Fruit fly (Drosophila melanogaster) whole organism, embryonic: ENCODE measurements around the gene Use1.
A peak's percentile ranks its signal among the peaks of the same experiment; 100 is the strongest.

Experiments used
- Adf1 ChIP-seq: fragments of 200-800 bp; sonication (Bioruptor generic); IDR thresholded peaks from 2 replicates; pipeline ENCODE4 v1.3.6; 2022; ENCODE audit warnings: missing biosample characterization, missing genetic modification characterization
- CG10274 ChIP-seq: fragments of 200-800 bp; sonication (Bioruptor generic); optimal IDR thresholded peaks from 3 replicates; lab custom pipeline; 2017; ENCODE audit warnings: missing biosample characterization, mild to moderate bottlenecking, missing genetic modification characterization
- CG12769 ChIP-seq: fragments of 200-800 bp; sonication (Bioruptor generic); optimal IDR thresholded peaks from 2 replicates; lab custom pipeline; 2019; ENCODE audit warnings: missing biosample characterization, mild to moderate bottlenecking, missing genetic modification characterization, moderate library complexity
- CG16779 ChIP-seq: fragments of 200-800 bp; sonication (Bioruptor generic); IDR thresholded peaks from 2 replicates; pipeline ENCODE4 v1.3.6; 2022; ENCODE audit warnings: missing biosample characterization, missing genetic modification characterization
- CG16863 ChIP-seq: fragments of 200-800 bp; sonication (Bioruptor generic); optimal IDR thresholded peaks from 3 replicates; lab custom pipeline; 2016; ENCODE audit warnings: missing biosample characterization, missing genetic modification characterization
- CG17385 ChIP-seq: fragments of 200-800 bp; sonication (Bioruptor generic); optimal IDR thresholded peaks from 3 replicates; lab custom pipeline; 2018; ENCODE audit warnings: missing biosample characterization, mild to moderate bottlenecking, missing genetic modification characterization
- CG17612 ChIP-seq: fragments of 200-800 bp; sonication (Bioruptor generic); IDR thresholded peaks from 2 replicates; pipeline ENCODE4 v1.3.6; 2022; ENCODE audit warnings: missing biosample characterization, missing genetic modification characterization
- CG17802 ChIP-seq: fragments of 200-800 bp; sonication (Bioruptor generic); optimal IDR thresholded peaks from 2 replicates; lab custom pipeline; 2018; ENCODE audit warnings: missing biosample characterization, mild to moderate bottlenecking, missing genetic modification characterization, moderate library complexity
- CG1792 ChIP-seq: fragments of 200-800 bp; sonication (Bioruptor generic); optimal IDR thresholded peaks from 2 replicates; lab custom pipeline; 2016; ENCODE audit warnings: missing biosample characterization, missing genetic modification characterization
- CG18262 ChIP-seq: fragments of 200-800 bp; optimal IDR thresholded peaks from 3 replicates; lab custom pipeline; 2019; ENCODE audit warnings: missing biosample characterization, mild to moderate bottlenecking, missing genetic modification characterization, moderate library complexity
- CG1832 ChIP-seq: fragments of 200-800 bp; sonication (Bioruptor generic); optimal IDR thresholded peaks from 2 replicates; lab custom pipeline; 2017; ENCODE audit warnings: missing biosample characterization, mild to moderate bottlenecking, missing genetic modification characterization, inconsistent platforms
- CG2678 ChIP-seq: fragments of 200-800 bp; sonication (Bioruptor generic); optimal IDR thresholded peaks from 3 replicates; lab custom pipeline; 2019; ENCODE audit warnings: missing biosample characterization, mild to moderate bottlenecking, missing genetic modification characterization, moderate library complexity
- CG34224 ChIP-seq: fragments of 200-800 bp; sonication (Bioruptor generic); IDR thresholded peaks from 3 replicates; pipeline ENCODE4 v1.3.6; 2022; ENCODE audit warnings: missing biosample characterization, missing genetic modification characterization; ENCODE audit not compliant: partially characterized antibody
- CG6854 ChIP-seq: fragments of 200-800 bp; sonication (Bioruptor generic); optimal IDR thresholded peaks from 3 replicates; lab custom pipeline; 2017; ENCODE audit warnings: missing biosample characterization, mild to moderate bottlenecking, missing genetic modification characterization
- CG7372 ChIP-seq: fragments of 200-800 bp; sonication (Bioruptor generic); IDR thresholded peaks from 2 replicates; pipeline ENCODE4 v1.3.6; 2022; ENCODE audit warnings: missing biosample characterization, missing genetic modification characterization
- CG7786 ChIP-seq: fragments of 200-800 bp; sonication (Bioruptor generic); optimal IDR thresholded peaks from 2 replicates; lab custom pipeline; 2016; ENCODE audit warnings: missing biosample characterization, missing genetic modification characterization
- CG8089 ChIP-seq: fragments of 200-800 bp; sonication (Bioruptor generic); optimal IDR thresholded peaks from 3 replicates; lab custom pipeline; 2016; ENCODE audit warnings: missing biosample characterization, missing genetic modification characterization
- CG8765 ChIP-seq: fragments of 200-800 bp; sonication (Bioruptor generic); IDR thresholded peaks from 2 replicates; pipeline ENCODE4 v1.3.6; 2022; ENCODE audit warnings: missing biosample characterization, missing genetic modification characterization
- Dad ChIP-seq: fragments of 200-800 bp; sonication (Bioruptor generic); optimal IDR thresholded peaks from 3 replicates; lab custom pipeline; 2016; ENCODE audit warnings: missing biosample characterization, missing genetic modification characterization
- HLHmδ ChIP-seq: fragments of 200-800 bp; sonication (Bioruptor generic); optimal IDR thresholded peaks from 2 replicates; lab custom pipeline; 2018; ENCODE audit warnings: missing biosample characterization, mild to moderate bottlenecking, missing genetic modification characterization, moderate library complexity
- Hr51 ChIP-seq, 2 experiments: fragments of 200-800 bp; sonication (Bioruptor generic); optimal IDR thresholded peaks; 2 replicates in 1 of 2; 3 replicates in 1 of 2; lab custom pipeline; 2016 to 2018; ENCODE audit warnings: missing biosample characterization in 2 of 2, missing genetic modification characterization in 2 of 2, mild to moderate bottlenecking in 1 of 2, moderate library complexity in 1 of 2
- Hr78 ChIP-seq, 2 experiments: fragments of 200-800 bp in 1 of 2; fragments of >200 bp in 1 of 2; sonication (Bioruptor generic) in 1 of 2; optimal IDR thresholded peaks; 2 replicates each; lab custom pipeline; 2017 to 2019; ENCODE audit warnings: missing biosample characterization in 2 of 2, missing genetic modification characterization in 2 of 2, mild to moderate bottlenecking in 1 of 2, moderate library complexity in 1 of 2
- Med ChIP-seq: fragments of 200-800 bp; sonication (Bioruptor generic); peaks from one replicate; lab custom pipeline; 2016; ENCODE audit warnings: missing biosample characterization, missing genetic modification characterization, mild to moderate bottlenecking, inconsistent platforms, moderate library complexity
- NK7.1 ChIP-seq: fragments of 200-800 bp; sonication (Bioruptor generic); optimal IDR thresholded peaks from 3 replicates; lab custom pipeline; 2016; ENCODE audit warnings: missing biosample characterization, missing genetic modification characterization
- Nf-YA ChIP-seq: fragments of 200-800 bp; sonication (Bioruptor generic); IDR thresholded peaks from 2 replicates; pipeline ENCODE4 v1.3.6; 2022; ENCODE audit warnings: missing biosample characterization, missing genetic modification characterization
- Pdp1 ChIP-seq, 2 experiments: fragments of 200-800 bp; sonication (Bioruptor generic); optimal IDR thresholded peaks; 3 replicates each; lab custom pipeline; 2016; ENCODE audit warnings: missing biosample characterization in 2 of 2, missing genetic modification characterization in 2 of 2, mild to moderate bottlenecking in 1 of 2, moderate library complexity in 1 of 2
- Scr ChIP-seq: fragments of 200-800 bp; sonication (Bioruptor generic); IDR thresholded peaks from 2 replicates; pipeline ENCODE4 v1.3.6; 2022; ENCODE audit warnings: missing biosample characterization, missing genetic modification characterization; ENCODE audit not compliant: partially characterized antibody
- Sox100B ChIP-seq: fragments of 200-800 bp; sonication (Bioruptor generic); optimal IDR thresholded peaks from 3 replicates; lab custom pipeline; 2018; ENCODE audit warnings: missing biosample characterization, mild to moderate bottlenecking, missing genetic modification characterization
- Ssrp ChIP-seq: fragments of 200-800 bp; sonication (Bioruptor generic); optimal IDR thresholded peaks from 2 replicates; lab custom pipeline; 2018; ENCODE audit warnings: missing biosample characterization, mild to moderate bottlenecking, missing genetic modification characterization, moderate library complexity
- YL-1 ChIP-seq: fragments of 200-800 bp; sonication (Bioruptor generic); optimal IDR thresholded peaks from 3 replicates; lab custom pipeline; 2017; ENCODE audit warnings: missing biosample characterization, mild to moderate bottlenecking, missing genetic modification characterization
- bcd ChIP-seq: fragments of 200-800 bp; sonication (Bioruptor generic); optimal IDR thresholded peaks from 2 replicates; lab custom pipeline; 2017; ENCODE audit warnings: missing biosample characterization, mild to moderate bottlenecking, missing genetic modification characterization
- dm ChIP-seq: fragments of 200-800 bp; sonication (Bioruptor generic); optimal IDR thresholded peaks from 3 replicates; lab custom pipeline; 2016; ENCODE audit warnings: missing biosample characterization, missing genetic modification characterization
- dysf ChIP-seq: fragments of 200-800 bp; sonication (Bioruptor generic); IDR thresholded peaks from 3 replicates; pipeline ENCODE4 v1.3.6; 2022; ENCODE audit warnings: missing biosample characterization, missing genetic modification characterization
- gcm ChIP-seq: fragments of 200-800 bp; sonication (Bioruptor generic); optimal IDR thresholded peaks from 2 replicates; lab custom pipeline; 2019; ENCODE audit warnings: missing biosample characterization, mild to moderate bottlenecking, missing genetic modification characterization, moderate library complexity
- ind ChIP-seq: fragments of 200-800 bp; sonication (Bioruptor generic); optimal IDR thresholded peaks from 3 replicates; lab custom pipeline; 2016; ENCODE audit warnings: missing biosample characterization, missing genetic modification characterization
- kay ChIP-seq: fragments of 200-800 bp; sonication (Bioruptor generic); optimal IDR thresholded peaks from 2 replicates; lab custom pipeline; 2016; ENCODE audit warnings: missing biosample characterization, missing genetic modification characterization
- kni ChIP-seq: fragments of 200-800 bp; sonication (Bioruptor generic); optimal IDR thresholded peaks from 3 replicates; lab custom pipeline; 2017; ENCODE audit warnings: mild to moderate bottlenecking, missing biosample characterization, missing genetic modification reagents, missing genetic modification characterization
- luna ChIP-seq: fragments of 200-800 bp; sonication (Bioruptor generic); optimal IDR thresholded peaks from 2 replicates; lab custom pipeline; 2016; ENCODE audit warnings: missing biosample characterization, missing genetic modification characterization
- onecut ChIP-seq: fragments of 200-800 bp; sonication (Bioruptor generic); IDR thresholded peaks from 2 replicates; pipeline ENCODE4 v1.3.6; 2022; ENCODE audit warnings: missing biosample characterization, missing genetic modification characterization
- org-1 ChIP-seq: fragments of 200-800 bp; sonication (Bioruptor generic); optimal IDR thresholded peaks from 2 replicates; lab custom pipeline; 2017; ENCODE audit warnings: missing biosample characterization, missing genetic modification characterization
- sens-2 ChIP-seq: fragments of 200-800 bp; sonication (Bioruptor generic); IDR thresholded peaks from 2 replicates; pipeline ENCODE4 v1.3.6; 2022; ENCODE audit warnings: missing biosample characterization, missing genetic modification characterization
- sna ChIP-seq: fragments of 200-800 bp; sonication (Bioruptor generic); IDR thresholded peaks from 2 replicates; pipeline ENCODE4 v1.3.6; 2022; ENCODE audit warnings: missing biosample characterization, missing genetic modification characterization; ENCODE audit not compliant: partially characterized antibody
- tin ChIP-seq: fragments of 200-800 bp; sonication (Bioruptor generic); optimal IDR thresholded peaks from 3 replicates; lab custom pipeline; 2016; ENCODE audit warnings: missing biosample characterization, missing genetic modification characterization
- tna ChIP-seq: fragments of 200-800 bp; sonication (Bioruptor generic); IDR thresholded peaks from 2 replicates; pipeline ENCODE4 v1.3.6; 2022; ENCODE audit warnings: missing biosample characterization, missing genetic modification characterization; ENCODE audit not compliant: partially characterized antibody
- usp ChIP-seq: fragments of >200 bp; optimal IDR thresholded peaks from 2 replicates; lab custom pipeline; 2017; ENCODE audit warnings: missing biosample characterization, missing genetic modification characterization

The Use1 gene

dm6 chr3L:9126021-9126811 is 10.8 kb downstream of the Use1 start (continued):
- TF ChIP-seq CG1832 = no peak
- TF ChIP-seq CG8765 (GFP tag; lab: Robert Waterston, UW) = no peak
- no peak for TF ChIP-seq CG10274 (GFP tag; lab: Kevin White, UChicago)
- TF ChIP-seq Dad (GFP tag; lab: Kevin White, UChicago) = no peak
- TF ChIP-seq, all 482 proteins: peak for 50

dm6 chr3L:9125261-9126020 is 11.5 kb downstream of the Use1 start:
- no peak for TF ChIP-seq YL-1
- no peak for TF ChIP-seq CG6854 (GFP tag; lab: Kevin White, UChicago)
- TF ChIP-seq CG17612 (GFP tag; lab: Robert Waterston, UW) = no peak
- no peak for TF ChIP-seq dm (GFP tag; lab: Kevin White, UChicago)
- no peak for TF ChIP-seq org-1 (GFP tag; lab: Kevin White, UChicago)
- peak; percentile 28 for TF ChIP-seq HLHmδ (GFP tag; lab: Kevin White, UChicago)
- TF ChIP-seq CG34224 = peak; percentile 49; the same call in 1 of the 3 replicates
- peak; percentile 12 for TF ChIP-seq bcd
- peak; percentile 5 for TF ChIP-seq CG17385 (GFP tag; lab: Kevin White, UChicago)
- TF ChIP-seq CG1792 (GFP tag; lab: Kevin White, UChicago) = no peak
- no peak for TF ChIP-seq CG7372 (GFP tag; lab: Robert Waterston, UW)
- peak; percentile 62 for TF ChIP-seq CG12769 (tag; lab: Kevin White, UChicago)
- TF ChIP-seq Hr78 (GFP tag; optimal IDR thresholded peaks at IDR 0.05; lab: Kevin White, UChicago) = no peak
- TF ChIP-seq onecut (GFP tag; lab: Robert Waterston, UW) = peak; percentile 6; the same call in 1 of the 2 replicates
- peak in 1 of 2 experiments; percentile 41 for TF ChIP-seq Pdp1 (GFP tag; optimal IDR thresholded peaks at IDR 0.05; lab: Kevin White, UChicago)
- TF ChIP-seq tin (GFP tag; lab: Kevin White, UChicago) = no peak
- no peak for TF ChIP-seq luna
- TF ChIP-seq CG10274 (GFP tag; lab: Kevin White, UChicago) = no peak
- TF ChIP-seq kay (GFP tag; lab: Kevin White, UChicago) = no peak
- TF ChIP-seq Scr (GFP tag; lab: Robert Waterston, UW) = no peak
- no peak for TF ChIP-seq dysf (GFP tag; lab: Robert Waterston, UW)
- peak; percentile 98 for TF ChIP-seq Adf1 (GFP tag; lab: Robert Waterston, UW)
- TF ChIP-seq ind = peak; percentile 26
- no peak for TF ChIP-seq tna (GFP tag; lab: Robert Waterston, UW)
- TF ChIP-seq Med = peak; percentile 59
- TF ChIP-seq Hr51 (GFP tag; optimal IDR thresholded peaks at IDR 0.05; lab: Kevin White, UChicago) = peak in 1 of 2 experiments; percentile 43
- no peak for TF ChIP-seq CG2678 (tag; lab: Kevin White, UChicago)
- TF ChIP-seq sna (GFP tag; lab: Robert Waterston, UW) = peak; percentile 55; the same call in 1 of the 2 replicates
- no peak for TF ChIP-seq CG18262
- no peak for TF ChIP-seq usp (GFP tag; lab: Kevin White, UChicago)
- no peak for TF ChIP-seq CG7786 (GFP tag; lab: Kevin White, UChicago)
- TF ChIP-seq CG16779 (GFP tag; lab: Robert Waterston, UW) = no peak
- TF ChIP-seq NK7.1 (GFP tag; lab: Kevin White, UChicago) = no peak
- no peak for TF ChIP-seq CG17802 (tag; lab: Kevin White, UChicago)
- TF ChIP-seq Nf-YA (GFP tag; lab: Robert Waterston, UW) = no peak
- TF ChIP-seq Sox100B (GFP tag; lab: Kevin White, UChicago) = no peak
- TF ChIP-seq kni (GFP tag; lab: Kevin White, UChicago) = no peak
- TF ChIP-seq Ssrp (tag; lab: Kevin White, UChicago) = peak; percentile 7
- TF ChIP-seq CG8089 (GFP tag; lab: Kevin White, UChicago) = no peak
- TF ChIP-seq CG16863 (GFP tag; lab: Kevin White, UChicago) = no peak
- no peak for TF ChIP-seq gcm (GFP tag; lab: Kevin White, UChicago)
- TF ChIP-seq sens-2 (GFP tag; lab: Robert Waterston, UW) = no peak
